Fruit fly (Drosophila melanogaster) whole organism, embryonic: Measurements from ENCODE around the gene Dbp21E2.

ENCODE experiments used
- Atf-2 ChIP-seq: fragments of 200-800 bp; sonication (Bioruptor generic); optimal IDR thresholded peaks from 2 replicates; lab custom pipeline; 2016; ENCODE audit warnings: missing biosample characterization, missing genetic modification characterization
- BEAF-32 ChIP-seq: fragments of 200-800 bp; sonication (Bioruptor generic); optimal IDR thresholded peaks from 3 replicates; lab custom pipeline; 2017; ENCODE audit warnings: missing biosample characterization, missing genetic modification characterization, mild to moderate bottlenecking, moderate library complexity, missing genetic modification reagents
- CG10565 ChIP-seq: fragments of 200-800 bp; sonication (Bioruptor generic); optimal IDR thresholded peaks from 3 replicates; lab custom pipeline; 2016; ENCODE audit warnings: missing biosample characterization, mild to moderate bottlenecking, missing genetic modification characterization
- CG11504 ChIP-seq: fragments of 200-800 bp; sonication (Bioruptor generic); optimal IDR thresholded peaks from 3 replicates; lab custom pipeline; 2019; ENCODE audit warnings: missing biosample characterization, mild to moderate bottlenecking, missing genetic modification characterization, moderate library complexity
- CG12299 ChIP-seq: fragments of 200-800 bp; sonication (Bioruptor generic); optimal IDR thresholded peaks from 2 replicates; lab custom pipeline; 2018; ENCODE audit warnings: missing biosample characterization, mild to moderate bottlenecking, missing genetic modification characterization
- CG14050 ChIP-seq: fragments of 200-800 bp; sonication (Bioruptor generic); IDR thresholded peaks from 3 replicates; pipeline ENCODE4 v1.3.6; 2022; ENCODE audit warnings: missing biosample characterization, missing genetic modification characterization
- CG15479 ChIP-seq: fragments of 200-800 bp; sonication (Bioruptor generic); optimal IDR thresholded peaks from 3 replicates; lab custom pipeline; 2019; ENCODE audit warnings: missing biosample characterization, mild to moderate bottlenecking, missing genetic modification characterization, moderate library complexity
- CG17359 ChIP-seq: fragments of 200-800 bp; sonication (Bioruptor generic); optimal IDR thresholded peaks from 3 replicates; lab custom pipeline; 2018; ENCODE audit warnings: missing biosample characterization, mild to moderate bottlenecking, missing genetic modification characterization, moderate library complexity
- CG2116 ChIP-seq: fragments of 200-800 bp; sonication (Bioruptor generic); optimal IDR thresholded peaks from 3 replicates; lab custom pipeline; 2018; ENCODE audit warnings: missing biosample characterization, mild to moderate bottlenecking, missing genetic modification characterization
- CG2120 ChIP-seq: fragments of 200-800 bp; sonication (Bioruptor generic); optimal IDR thresholded peaks from 3 replicates; lab custom pipeline; 2016; ENCODE audit warnings: missing biosample characterization, missing genetic modification characterization
- CG32767 ChIP-seq: fragments of 200-800 bp; sonication (Bioruptor generic); IDR thresholded peaks from 2 replicates; pipeline ENCODE4 v1.3.6; 2022; ENCODE audit warnings: missing biosample characterization, missing genetic modification characterization
- CG34376 ChIP-seq: fragments of 200-800 bp; sonication (Bioruptor generic); optimal IDR thresholded peaks from 2 replicates; lab custom pipeline; 2018; ENCODE audit warnings: missing biosample characterization, mild to moderate bottlenecking, missing genetic modification characterization
- CG4730 ChIP-seq: fragments of 200-800 bp; sonication (Bioruptor generic); IDR thresholded peaks from 2 replicates; pipeline ENCODE4 v1.3.6; 2022; ENCODE audit warnings: missing biosample characterization, missing genetic modification characterization
- CG6654 ChIP-seq: fragments of 200-800 bp; sonication (Bioruptor generic); optimal IDR thresholded peaks from 2 replicates; lab custom pipeline; 2017; ENCODE audit warnings: missing biosample characterization, mild to moderate bottlenecking, missing genetic modification characterization
- CG6689 ChIP-seq: fragments of 200-800 bp; sonication (Bioruptor generic); IDR thresholded peaks from 2 replicates; pipeline ENCODE4 v1.3.6; 2022; ENCODE audit warnings: missing biosample characterization, missing genetic modification characterization
- CTCF ChIP-seq: fragments of 200-800 bp; sonication (Bioruptor generic); optimal IDR thresholded peaks from 2 replicates; lab custom pipeline; 2017; ENCODE audit warnings: missing biosample characterization, mild to moderate bottlenecking, missing genetic modification characterization, moderate library complexity
- Chrac-16 ChIP-seq: fragments of 200-800 bp; sonication (Bioruptor generic); optimal IDR thresholded peaks from 3 replicates; lab custom pipeline; 2016; ENCODE audit warnings: missing biosample characterization, missing genetic modification characterization
- Deaf1 ChIP-seq: fragments of 200-800 bp; optimal IDR thresholded peaks from 3 replicates; lab custom pipeline; 2019; ENCODE audit warnings: missing biosample characterization, mild to moderate bottlenecking, missing genetic modification characterization, moderate library complexity
- HLHmδ ChIP-seq: fragments of 200-800 bp; sonication (Bioruptor generic); optimal IDR thresholded peaks from 2 replicates; lab custom pipeline; 2018; ENCODE audit warnings: missing biosample characterization, mild to moderate bottlenecking, missing genetic modification characterization, moderate library complexity
- HmgZ ChIP-seq: fragments of 200-800 bp; sonication (Bioruptor generic); optimal IDR thresholded peaks from 2 replicates; lab custom pipeline; 2018; ENCODE audit warnings: missing biosample characterization, mild to moderate bottlenecking, missing genetic modification characterization
- Hr51 ChIP-seq, 2 experiments: fragments of 200-800 bp; sonication (Bioruptor generic); optimal IDR thresholded peaks; 2 replicates in 1 of 2; 3 replicates in 1 of 2; lab custom pipeline; 2016 to 2018; ENCODE audit warnings: missing biosample characterization in 2 of 2, missing genetic modification characterization in 2 of 2, mild to moderate bottlenecking in 1 of 2, moderate library complexity in 1 of 2
- MBD-R2 ChIP-seq: fragments of 200-800 bp; sonication (Bioruptor generic); IDR thresholded peaks from 2 replicates; pipeline ENCODE4 v1.3.6; 2022; ENCODE audit warnings: missing biosample characterization, missing genetic modification characterization
- Max ChIP-seq: fragments of 200-800 bp; sonication (Bioruptor generic); optimal IDR thresholded peaks from 2 replicates; lab custom pipeline; 2016; ENCODE audit warnings: missing biosample characterization, mild to moderate bottlenecking, missing genetic modification characterization
- NC2α ChIP-seq: fragments of 200-800 bp; sonication (Bioruptor generic); optimal IDR thresholded peaks from 2 replicates; lab custom pipeline; 2016; ENCODE audit warnings: missing biosample characterization, missing genetic modification characterization
- NC2β ChIP-seq: fragments of 200-800 bp; sonication (Bioruptor generic); optimal IDR thresholded peaks from 2 replicates; lab custom pipeline; 2016; ENCODE audit warnings: missing biosample characterization, missing genetic modification characterization
- NK7.1 ChIP-seq: fragments of 200-800 bp; sonication (Bioruptor generic); optimal IDR thresholded peaks from 3 replicates; lab custom pipeline; 2016; ENCODE audit warnings: missing biosample characterization, missing genetic modification characterization
- Pdp1 ChIP-seq, 2 experiments: fragments of 200-800 bp; sonication (Bioruptor generic); optimal IDR thresholded peaks; 3 replicates each; lab custom pipeline; 2016; ENCODE audit warnings: missing biosample characterization in 2 of 2, missing genetic modification characterization in 2 of 2, mild to moderate bottlenecking in 1 of 2, moderate library complexity in 1 of 2
- Rx ChIP-seq: fragments of 200-800 bp; sonication (Bioruptor generic); IDR thresholded peaks from 2 replicates; pipeline ENCODE4 v1.3.6; 2022; ENCODE audit warnings: missing biosample characterization, missing genetic modification characterization
- Spps ChIP-seq: fragments of 200-800 bp; sonication (Bioruptor generic); optimal IDR thresholded peaks from 2 replicates; lab custom pipeline; 2018; ENCODE audit warnings: missing biosample characterization, mild to moderate bottlenecking, missing genetic modification characterization
- Sry-β ChIP-seq: fragments of 200-800 bp; sonication (Bioruptor generic); optimal IDR thresholded peaks from 2 replicates; lab custom pipeline; 2018; ENCODE audit warnings: missing biosample characterization, mild to moderate bottlenecking, missing genetic modification characterization, moderate library complexity
- Ssrp ChIP-seq: fragments of 200-800 bp; sonication (Bioruptor generic); optimal IDR thresholded peaks from 2 replicates; lab custom pipeline; 2018; ENCODE audit warnings: missing biosample characterization, mild to moderate bottlenecking, missing genetic modification characterization, moderate library complexity
- Usf ChIP-seq: fragments of 200-800 bp; sonication (Bioruptor generic); optimal IDR thresholded peaks from 2 replicates; lab custom pipeline; 2017; ENCODE audit warnings: missing genotype, missing biosample characterization, missing genetic modification characterization
- Xbp1 ChIP-seq: fragments of 200-800 bp; sonication (Bioruptor generic); optimal IDR thresholded peaks from 3 replicates; lab custom pipeline; 2016; ENCODE audit warnings: missing biosample characterization, mild to moderate bottlenecking, missing genetic modification characterization
- aop ChIP-seq: fragments of 200-800 bp; sonication (Bioruptor generic); IDR thresholded peaks from 2 replicates; pipeline ENCODE4 v1.3.6; 2022; ENCODE audit warnings: missing biosample characterization, missing genetic modification characterization
- bab2 ChIP-seq: fragments of 200-800 bp; sonication (Bioruptor generic); optimal IDR thresholded peaks from 2 replicates; lab custom pipeline; 2016; ENCODE audit warnings: missing biosample characterization, missing genetic modification characterization
- chn ChIP-seq: fragments of 200-800 bp; sonication (Bioruptor generic); optimal IDR thresholded peaks from 2 replicates; lab custom pipeline; 2016; ENCODE audit warnings: missing biosample characterization, missing genetic modification characterization
- emc ChIP-seq: fragments of 200-800 bp; sonication (Bioruptor generic); optimal IDR thresholded peaks from 2 replicates; lab custom pipeline; 2016; ENCODE audit warnings: missing biosample characterization, missing genetic modification characterization
- eyg ChIP-seq: fragments of 200-800 bp; sonication (Bioruptor generic); optimal IDR thresholded peaks from 3 replicates; lab custom pipeline; 2016; ENCODE audit warnings: missing biosample characterization, missing genetic modification characterization
- gro ChIP-seq: fragments of 200-800 bp; sonication (Bioruptor generic); optimal IDR thresholded peaks from 2 replicates; lab custom pipeline; 2016; ENCODE audit warnings: missing biosample characterization, missing genetic modification characterization
- jigr1 ChIP-seq: fragments of 200-800 bp; sonication (Bioruptor generic); IDR thresholded peaks from 3 replicates; pipeline ENCODE4 v1.3.6; 2022; ENCODE audit warnings: missing biosample characterization, missing genetic modification characterization
- lmd ChIP-seq: fragments of 200-800 bp; sonication (Bioruptor generic); IDR thresholded peaks from 2 replicates; pipeline ENCODE4 v1.3.6; 2022; ENCODE audit warnings: missing biosample characterization, missing genetic modification characterization
- mam ChIP-seq: fragments of 200-800 bp; sonication (Bioruptor generic); optimal IDR thresholded peaks from 3 replicates; lab custom pipeline; 2016; ENCODE audit warnings: missing biosample characterization, missing genetic modification characterization
- pnt ChIP-seq: fragments of 200-800 bp; sonication (Bioruptor generic); optimal IDR thresholded peaks from 3 replicates; lab custom pipeline; 2016; ENCODE audit warnings: missing biosample characterization, missing genetic modification characterization
- schlank ChIP-seq: fragments of 200-800 bp; sonication (Bioruptor generic); optimal IDR thresholded peaks from 2 replicates; lab custom pipeline; 2018; ENCODE audit warnings: missing biosample characterization, mild to moderate bottlenecking, missing genetic modification characterization
- sisA ChIP-seq: fragments of 200-800 bp; sonication (Bioruptor generic); IDR thresholded peaks from 2 replicates; pipeline ENCODE4 v1.3.6; 2022; ENCODE audit warnings: missing biosample characterization, missing genetic modification characterization
- tll ChIP-seq, 2 experiments: fragments of 200-800 bp in 1 of 2; fragments of >200 bp in 1 of 2; sonication (Bioruptor generic) in 1 of 2; optimal IDR thresholded peaks; 2 replicates each; lab custom pipeline; 2017 to 2019; ENCODE audit warnings: missing biosample characterization in 2 of 2, missing genetic modification characterization in 2 of 2, mild to moderate bottlenecking in 1 of 2, moderate library complexity in 1 of 2
- tup ChIP-seq: fragments of 200-800 bp; sonication (Bioruptor generic); optimal IDR thresholded peaks from 2 replicates; lab custom pipeline; 2016; ENCODE audit warnings: missing biosample characterization, mild to moderate bottlenecking, missing genetic modification characterization, moderate library complexity
- unpg ChIP-seq: fragments of 200-800 bp; sonication (Bioruptor generic); optimal IDR thresholded peaks from 3 replicates; lab custom pipeline; 2018; ENCODE audit warnings: missing biosample characterization, mild to moderate bottlenecking, missing genetic modification characterization, moderate library complexity
- zf30C ChIP-seq: fragments of 200-800 bp; sonication (Bioruptor generic); optimal IDR thresholded peaks from 3 replicates; lab custom pipeline; 2018; ENCODE audit warnings: missing biosample characterization, mild to moderate bottlenecking, missing genetic modification characterization
- zfh1 ChIP-seq: fragments of 200-800 bp; sonication (Bioruptor generic); IDR thresholded peaks from 3 replicates; pipeline ENCODE4 v1.3.6; 2022; ENCODE audit warnings: missing biosample characterization, missing genetic modification characterization
- zfh2 ChIP-seq: fragments of 200-800 bp; sonication (Bioruptor generic); optimal IDR thresholded peaks from 2 replicates; lab custom pipeline; 2016; ENCODE audit warnings: missing biosample characterization, missing genetic modification characterization

The Dbp21E2 gene

DNA sequence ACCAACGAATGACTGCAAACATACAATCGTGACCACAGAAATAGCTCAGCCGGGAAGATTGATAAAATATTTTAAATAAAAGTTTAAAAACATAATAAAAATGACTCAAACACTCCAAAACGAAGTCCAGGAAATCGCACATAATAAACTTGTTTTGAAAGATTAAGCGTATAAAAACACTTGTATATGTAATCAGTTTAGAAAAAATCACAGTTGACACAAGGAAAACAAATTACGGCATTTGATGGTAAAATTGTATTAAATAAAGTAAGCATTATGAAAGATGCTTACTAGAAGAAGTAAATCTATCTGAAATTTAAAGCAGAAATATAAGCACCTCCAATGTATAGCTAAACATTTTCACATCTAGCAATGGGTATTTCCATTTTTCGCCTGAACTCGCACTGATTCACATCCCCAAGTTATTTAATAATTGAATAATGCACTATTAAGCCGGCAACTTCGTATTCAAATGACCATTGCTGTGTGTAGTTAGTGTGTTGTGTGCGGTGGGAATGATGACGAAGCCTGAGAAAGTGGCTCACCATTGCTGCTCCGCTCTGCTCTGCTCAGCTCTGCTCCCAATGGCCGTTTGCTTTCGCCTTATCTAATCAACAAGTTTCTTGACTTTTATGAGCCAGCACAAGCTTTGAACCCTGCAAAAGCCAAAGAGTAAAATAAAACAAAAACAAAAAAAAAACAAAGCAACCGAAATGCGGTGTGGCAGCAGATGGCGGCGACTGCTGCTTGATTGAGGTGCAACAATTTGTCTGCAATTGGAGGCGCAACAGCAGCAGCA lies 36.0 kb downstream of the Dbp21E2 start (continued):
- TF ChIP-seq CG6689 (no peak), lmd (GFP tag; lab: Robert Waterston, UW) (no peak), zfh2 (GFP tag; lab: Kevin White, UChicago) (no peak), tll (GFP tag; optimal IDR thresholded peaks at IDR 0.05; lab: Kevin White, UChicago) (no peak), Ssrp (tag; lab: Kevin White, UChicago) (peak; percentile 20), unpg (GFP tag; lab: Kevin White, UChicago) (no peak), Sry-β (GFP tag; lab: Kevin White, UChicago) (no peak), Chrac-16 (no peak), Max (GFP tag; lab: Kevin White, UChicago) (no peak), CTCF (no peak), sisA (no peak), Rx (GFP tag; lab: Robert Waterston, UW) (no peak), CG32767 (no peak), Deaf1 (tag; lab: Kevin White, UChicago) (no peak), gro (GFP tag; lab: Kevin White, UChicago) (no peak), schlank (tag; lab: Kevin White, UChicago) (no peak), CG10565 (GFP tag; lab: Kevin White, UChicago) (no peak), NK7.1 (GFP tag; lab: Kevin White, UChicago) (no peak), mam (GFP tag; lab: Kevin White, UChicago) (no peak), NC2α (GFP tag; lab: Kevin White, UChicago) (no peak), CG4730 (GFP tag; lab: Robert Waterston, UW) (no peak), emc (no peak), Atf-2 (GFP tag; lab: Kevin White, UChicago) (no peak), Pdp1 (GFP tag; optimal IDR thresholded peaks at IDR 0.05; lab: Kevin White, UChicago) (peak in 1 of 2 experiments; percentile 15), CG14050 (no peak), eyg (GFP tag; lab: Kevin White, UChicago) (no peak), tup (GFP tag; lab: Kevin White, UChicago) (no peak), BEAF-32 (GFP tag; lab: Kevin White, UChicago) (no peak), CG34376 (GFP tag; lab: Kevin White, UChicago) (no peak), HLHmδ (GFP tag; lab: Kevin White, UChicago) (no peak), bab2 (no peak), aop (GFP tag; lab: Robert Waterston, UW) (no peak), CG12299 (no peak), pnt (no peak), NC2β (no peak), Hr51 (GFP tag; optimal IDR thresholded peaks at IDR 0.05; lab: Kevin White, UChicago) (peak in 1 of 2 experiments; percentile 47), CG15479 (no peak), zf30C (GFP tag; lab: Kevin White, UChicago) (no peak), zfh1 (GFP tag; lab: Robert Waterston, UW) (no peak), CG11504 (peak; percentile 55), jigr1 (GFP tag; lab: Robert Waterston, UW) (no peak), Spps (no peak), chn (GFP tag; lab: Kevin White, UChicago) (no peak), CG17359 (tag; lab: Kevin White, UChicago) (peak; percentile 8), MBD-R2 (GFP tag; lab: Robert Waterston, UW) (no peak), CG6654 (GFP tag; lab: Kevin White, UChicago) (peak; percentile 1), HmgZ (tag; lab: Kevin White, UChicago) (no peak), CG2116 (GFP tag; lab: Kevin White, UChicago) (no peak), CG2120 (peak; percentile 12), Xbp1 (GFP tag; lab: Kevin White, UChicago) (no peak), Usf (GFP tag; lab: Kevin White, UChicago) (no peak)
